Fruit fly (Drosophila melanogaster) whole organism, larva: Measurements from ENCODE around the gene CG7768.

Experiments used
- noc ChIP-seq: fragments of 200-800 bp; sonication (Bioruptor generic); optimal IDR thresholded peaks from 3 replicates; lab custom pipeline; 2019; ENCODE audit warnings: missing biosample characterization, mild to moderate bottlenecking, missing genetic modification characterization, moderate library complexity

CG7768 gene

DNA sequence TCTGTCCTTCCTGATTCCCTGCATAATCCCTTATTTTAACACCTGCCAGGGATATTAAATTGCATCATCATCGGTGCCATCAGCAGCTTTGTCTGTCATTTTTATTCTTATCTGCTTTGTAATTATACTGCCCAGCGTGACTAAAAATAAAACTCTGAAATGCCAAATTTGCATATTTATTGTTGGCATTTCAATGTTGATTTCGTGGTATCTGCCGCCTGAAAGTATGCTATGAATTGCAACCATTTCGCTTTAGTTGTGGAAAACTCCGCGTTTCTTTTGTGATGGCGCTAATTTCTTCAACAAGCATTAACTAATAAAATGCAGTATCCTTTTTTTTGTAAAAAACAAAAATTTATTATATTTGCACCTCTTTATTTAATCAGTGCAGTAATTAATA is 17.8 kb downstream of the CG7768 start, which contains the start of gene CG34244:
Gene CG34244, minus strand, starts transcription at position 122 of the 400 bp plus-strand sequence.
- no peak for TF ChIP-seq noc (tag; lab: Kevin White, UChicago)

DNA sequence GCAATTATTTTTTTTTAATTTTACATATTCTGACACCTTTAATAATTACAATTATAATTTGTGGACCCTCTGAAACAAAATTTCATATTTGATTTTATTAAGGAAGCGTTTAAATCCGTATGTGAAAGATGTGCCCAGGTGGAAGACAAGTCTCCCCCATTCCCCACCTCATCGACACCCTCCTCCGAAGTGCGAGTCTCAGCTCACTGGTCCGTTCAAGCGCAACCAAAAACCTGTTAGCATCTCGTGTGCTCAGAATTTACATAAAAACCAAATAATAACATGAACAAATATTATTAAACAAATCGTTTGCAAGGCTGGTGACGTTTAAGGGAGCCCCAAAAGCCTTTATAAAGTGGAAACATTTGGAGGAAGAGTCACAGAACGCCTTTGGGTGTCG is 18.3 kb downstream of the CG7768 start, which contains the start of gene CG7906:
Gene CG7906, plus strand, starts transcription at position 301 of the 400 bp plus-strand sequence.
- TF ChIP-seq noc (tag; lab: Kevin White, UChicago), result no peak

DNA sequence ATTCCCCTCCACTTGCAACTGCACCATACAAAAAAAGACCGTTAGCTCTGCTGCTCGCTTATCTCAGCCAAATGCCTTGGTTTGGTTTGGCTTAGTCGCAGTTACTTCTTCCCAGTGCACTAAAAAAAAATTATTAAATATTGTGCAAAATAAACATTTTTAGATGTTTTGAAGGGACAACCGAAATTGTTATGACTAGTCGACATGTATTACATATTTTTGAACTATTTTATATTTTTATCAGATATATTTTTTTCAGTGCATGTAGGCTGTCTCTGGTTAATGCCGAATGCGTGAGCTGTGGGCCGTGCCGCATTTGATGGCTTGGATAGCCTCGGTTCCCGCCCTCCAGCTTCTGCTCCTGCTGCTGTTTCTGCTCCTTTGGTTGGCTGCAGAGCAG is 21.3 kb downstream of the CG7768 start:
- no peak for TF ChIP-seq noc (tag; lab: Kevin White, UChicago)

DNA sequence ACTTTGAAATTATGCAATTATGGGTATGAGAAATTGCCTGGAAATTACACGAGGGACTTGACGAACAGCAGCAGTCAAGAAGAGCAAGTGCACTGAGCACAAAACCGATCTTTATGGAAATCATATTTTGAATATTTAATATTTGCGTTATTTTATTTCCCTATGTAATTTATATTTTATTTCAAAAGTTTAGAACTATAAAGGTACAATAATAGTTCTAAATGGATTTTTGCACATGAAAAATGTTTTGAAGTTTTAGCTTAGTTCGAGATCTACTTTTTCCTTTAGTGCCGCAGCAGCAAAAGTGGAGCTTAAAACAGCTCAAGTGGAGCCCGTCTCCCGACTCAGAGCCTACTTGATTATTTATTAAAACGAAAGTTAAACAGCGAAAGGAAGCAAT is 23.1 kb downstream of the CG7768 start:
- TF ChIP-seq noc (tag; lab: Kevin White, UChicago), result no peak

DNA sequence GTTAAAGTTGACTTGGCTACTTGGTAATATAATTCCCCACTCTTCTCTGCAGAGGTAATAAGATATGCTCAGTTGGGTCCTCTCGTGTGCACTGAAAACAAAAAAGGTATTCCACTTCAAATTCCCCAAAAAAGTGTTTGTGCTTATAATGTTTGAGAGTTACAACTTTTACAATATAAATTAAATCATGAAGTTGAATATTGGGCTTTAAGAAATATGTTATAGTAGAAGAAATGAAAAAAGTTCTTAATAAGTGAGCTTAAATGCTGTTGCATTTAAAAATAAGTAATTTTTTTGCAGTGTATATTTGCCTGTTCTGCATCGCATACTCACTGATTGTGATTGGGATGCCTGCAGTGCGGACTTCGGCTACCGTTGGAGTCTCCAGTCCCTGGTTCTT is 35.5 kb downstream of the CG7768 start:
- no peak for TF ChIP-seq noc (tag; lab: Kevin White, UChicago)

DNA sequence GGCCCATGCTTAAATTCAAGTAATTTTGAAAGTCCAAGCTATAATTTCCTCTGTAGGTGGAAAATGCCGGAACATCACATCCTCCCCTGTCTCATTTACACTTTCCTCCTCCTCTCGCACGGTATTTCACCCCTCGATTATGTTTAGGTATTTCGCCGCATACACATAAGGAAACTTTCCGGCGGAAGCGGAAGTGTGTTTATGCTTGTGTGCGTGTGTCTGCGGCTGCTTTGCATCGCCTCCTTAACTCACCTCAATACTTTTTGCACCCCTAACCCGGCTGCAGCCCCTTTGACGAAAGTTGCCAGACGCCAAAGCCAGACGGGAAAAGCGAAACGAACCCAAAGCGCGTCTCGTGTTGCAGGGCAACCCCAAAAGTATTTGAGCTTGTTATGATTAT is 44.8 kb downstream of the CG7768 start:
- no peak for TF ChIP-seq noc (tag; lab: Kevin White, UChicago)
